Worm (Caenorhabditis elegans): ENCODE measurements around the gene srw-145.

The srw-145 gene

DNA sequence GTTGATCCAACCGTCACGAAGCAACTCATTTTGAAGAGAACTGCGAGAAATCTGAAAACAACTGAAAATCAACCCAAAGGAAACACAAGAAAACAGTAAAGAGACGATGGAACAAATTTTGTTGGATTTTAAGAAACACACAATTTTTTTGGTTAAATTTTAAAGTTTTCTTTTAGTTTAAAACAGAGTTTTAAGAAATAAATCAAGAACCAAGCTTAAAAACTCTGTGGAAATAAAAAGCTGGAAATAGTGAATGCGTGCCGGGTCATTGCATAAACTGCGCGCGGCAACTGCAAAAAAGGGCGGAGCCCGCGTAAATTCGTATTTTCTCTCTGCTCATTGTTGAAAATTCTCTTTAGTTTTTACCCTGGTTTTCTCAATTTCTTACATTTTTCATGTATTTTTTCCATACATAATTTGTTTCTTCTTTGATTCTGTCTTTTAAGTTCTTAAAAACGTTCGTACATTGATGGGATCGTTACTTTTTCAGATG, 25.0 kb downstream of the srw-145 start, which contains the start of the genes algn-13 and R10D12.13 (continued):
- peak; percentile 34 for TF ChIP-seq nhr-76 (tag; optimal IDR thresholded peaks at IDR 0.05)
- TF ChIP-seq egl-13 (tag; optimal IDR thresholded peaks at IDR 0.05) = no peak
- TF ChIP-seq efl-1 (optimal IDR thresholded peaks at IDR 0.05) = peak; percentile 63 to 71
- TF ChIP-seq efl-1 (GFP tag; optimal IDR thresholded peaks at IDR 0.05 in 1 of 2) = peak; percentile 62 to 96
- TF ChIP-seq lsy-2 (tag; optimal IDR thresholded peaks at IDR 0.05) = peak; percentile 59 to 67
- TF ChIP-seq nhr-90 (tag; optimal IDR thresholded peaks at IDR 0.05; ENCODE audit: poor library complexity) = peak; percentile 65
- TF ChIP-seq egl-27 (tag; optimal IDR thresholded peaks at IDR 0.05) = no peak
- peak in 1 of 6 experiments; percentile 31 for TF ChIP-seq elt-3 (tag; optimal IDR thresholded peaks at IDR 0.05)
- peak; percentile 5 for TF ChIP-seq fkh-8 (tag; optimal IDR thresholded peaks at IDR 0.05)
- TF ChIP-seq snpc-4 (tag; optimal IDR thresholded peaks at IDR 0.05) = peak; percentile 69
- peak; percentile 65 for TF ChIP-seq dsc-1 (tag; optimal IDR thresholded peaks at IDR 0.05)
- no peak for TF ChIP-seq ets-5 (GFP tag; IDR thresholded peaks at IDR 0.05)
- peak; percentile 49 for TF ChIP-seq blmp-1 (tag; optimal IDR thresholded peaks at IDR 0.05)
- no peak for TF ChIP-seq aly-2 (tag; optimal IDR thresholded peaks at IDR 0.05)
- TF ChIP-seq alr-1 (tag; optimal IDR thresholded peaks at IDR 0.05; ENCODE audit: borderline replicate concordance) = no peak
- TF ChIP-seq dpl-1 (GFP tag; optimal IDR thresholded peaks at IDR 0.05) = peak; percentile 64 to 71 (median 67)
- TF ChIP-seq lin-39 (tag; optimal IDR thresholded peaks at IDR 0.05) = peak; percentile 43
- no peak for TF ChIP-seq ceh-90 (tag; optimal IDR thresholded peaks at IDR 0.05)
- no peak for TF ChIP-seq ztf-4 (tag; optimal IDR thresholded peaks at IDR 0.05)
- TF ChIP-seq nhr-77 (tag; optimal IDR thresholded peaks at IDR 0.05) = no peak
- TF ChIP-seq vab-15 (tag; optimal IDR thresholded peaks at IDR 0.05) = no peak
- no peak for TF ChIP-seq pag-3 (tag; optimal IDR thresholded peaks at IDR 0.05; ENCODE audit: borderline replicate concordance, insufficient read depth)
- peak; percentile 8 for TF ChIP-seq irx-1 (tag; optimal IDR thresholded peaks at IDR 0.05)
- TF ChIP-seq lin-13 (GFP tag; optimal IDR thresholded peaks at IDR 0.05) = peak; percentile 59
- no peak for TF ChIP-seq hlh-17 (GFP tag; optimal IDR thresholded peaks at IDR 0.05; ENCODE audit: borderline replicate concordance)
- TF ChIP-seq rnt-1 (tag; optimal IDR thresholded peaks at IDR 0.05) = peak; percentile 82
- peak; percentile 60 for TF ChIP-seq nhr-20 (tag; optimal IDR thresholded peaks at IDR 0.05)
- TF ChIP-seq nhr-47 (tag; optimal IDR thresholded peaks at IDR 0.05) = peak; percentile 64
- no peak for TF ChIP-seq mdl-1 (tag; optimal IDR thresholded peaks at IDR 0.05)
- TF ChIP-seq tbx-2 (tag; optimal IDR thresholded peaks at IDR 0.05) = peak; percentile 36
- TF ChIP-seq F16B12.6 (tag; optimal IDR thresholded peaks at IDR 0.05) = peak; percentile 9
- TF ChIP-seq nhr-19 (GFP tag; conservative IDR thresholded peaks at IDR 0.05) = peak; percentile 52
- TF ChIP-seq swsn-7 (tag; optimal IDR thresholded peaks at IDR 0.05) = peak; percentile 64
- TF ChIP-seq fkh-4 (tag; optimal IDR thresholded peaks at IDR 0.05; ENCODE audit: borderline replicate concordance) = no peak
- TF ChIP-seq pax-3 (tag; optimal IDR thresholded peaks at IDR 0.05) = no peak
- peak; percentile 67 for TF ChIP-seq snu-23 (GFP tag; optimal IDR thresholded peaks at IDR 0.05)
- TF ChIP-seq zag-1 (tag; optimal IDR thresholded peaks at IDR 0.05) = no peak
- TF ChIP-seq pqm-1 (tag; optimal IDR thresholded peaks at IDR 0.05) = no peak
- peak; percentile 14 for TF ChIP-seq unc-86 (tag; optimal IDR thresholded peaks at IDR 0.05)
- no peak for TF ChIP-seq mef-2 (tag; optimal IDR thresholded peaks at IDR 0.05)
- TF ChIP-seq nhr-237 (tag; optimal IDR thresholded peaks at IDR 0.05) = no peak
- TF ChIP-seq skn-1 (tag; optimal IDR thresholded peaks at IDR 0.05) = peak; percentile 59
- peak; percentile 6 for TF ChIP-seq zip-4 (GFP tag; optimal IDR thresholded peaks at IDR 0.05)
- TF ChIP-seq jun-1 (tag; optimal IDR thresholded peaks at IDR 0.05) = no peak
- no peak for TF ChIP-seq tlp-1 (tag; optimal IDR thresholded peaks at IDR 0.05)

Data from whole organism, L1 larva.